Worm (Caenorhabditis elegans): ENCODE data around the gene sas-4.

DNA sequence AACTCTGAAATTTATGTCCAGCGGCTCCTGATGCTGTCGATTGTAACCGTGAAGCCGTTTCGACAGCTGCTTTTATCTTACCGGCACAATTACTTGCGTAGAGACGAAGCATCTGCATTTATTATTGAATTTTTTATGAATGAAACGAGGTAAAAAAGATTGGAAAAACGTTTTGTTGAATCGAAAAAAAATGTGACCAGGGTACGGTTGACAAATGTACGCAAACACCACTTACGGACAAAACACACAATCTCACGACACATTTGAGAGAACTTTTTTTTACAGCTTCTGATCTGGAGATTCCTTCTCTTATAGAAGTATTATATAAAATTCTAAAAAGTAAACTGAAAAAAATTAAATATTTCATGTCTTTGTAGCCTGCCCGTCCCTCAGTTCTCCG is 13.4 kb upstream of the sas-4 start, which contains the start of the genes mrps-18A and ZC262.2:
- no peak for TF ChIP-seq nhr-237 (tag; optimal IDR thresholded peaks at IDR 0.05)
- TF ChIP-seq nhr-12 (tag; optimal IDR thresholded peaks at IDR 0.05): no peak
- no peak for TF ChIP-seq ham-2 (GFP tag; optimal IDR thresholded peaks at IDR 0.05)
- no peak for TF ChIP-seq unc-120 (tag; optimal IDR thresholded peaks at IDR 0.05; ENCODE audit: poor library complexity, severe bottlenecking)
- no peak for TF ChIP-seq blmp-1 (tag; optimal IDR thresholded peaks at IDR 0.05)
- TF ChIP-seq unc-39 (tag; optimal IDR thresholded peaks at IDR 0.05): no peak
- TF ChIP-seq nhr-28 (tag; optimal IDR thresholded peaks at IDR 0.05): no peak
- no peak for TF ChIP-seq drap-1 (GFP tag; optimal IDR thresholded peaks at IDR 0.05)
